Worm (Caenorhabditis elegans) whole organism, late embryonic: ENCODE measurements around the gene ttr-31.

ENCODE experiments used
- C38D4.7 ChIP-seq: fragments of 200-800 bp; sonication (Bioruptor generic); optimal IDR thresholded peaks from 2 replicates; lab custom pipeline; 2018; ENCODE audit warnings: mild to moderate bottlenecking, missing genetic modification characterization, moderate library complexity, missing compliant biosample characterization
- F13H6.1 ChIP-seq: sonication (generic microtip); optimal IDR thresholded peaks from 2 replicates; lab custom pipeline; 2016; ENCODE audit warnings: missing genetic modification characterization, missing compliant biosample characterization
- K09A11.1 ChIP-seq: sonication (generic microtip); optimal IDR thresholded peaks from 2 replicates; lab custom pipeline; 2017; ENCODE audit warnings: antibody characterized with exemption, mild to moderate bottlenecking, missing genetic modification characterization, missing compliant biosample characterization; ENCODE audit not compliant: insufficient read depth
- ama-1 ChIP-seq: fragments of 150-350 bp; optimal IDR thresholded peaks from 2 replicates; lab custom pipeline; 2014
- ceh-18 ChIP-seq: sonication (generic microtip); optimal IDR thresholded peaks from 2 replicates; lab custom pipeline; 2016; ENCODE audit warnings: missing genetic modification characterization, missing compliant biosample characterization
- ceh-31 ChIP-seq: sonication (generic microtip); optimal IDR thresholded peaks from 2 replicates; lab custom pipeline; 2016; ENCODE audit warnings: missing genetic modification characterization, missing compliant biosample characterization
- ceh-45 ChIP-seq: fragments of 200-800 bp; sonication (Bioruptor generic); IDR thresholded peaks from 2 replicates; pipeline ENCODE4 v1.3.6; 2022; ENCODE audit warnings: missing genetic modification reagents, missing genetic modification characterization, missing compliant biosample characterization
- ceh-48 ChIP-seq: sonication (generic microtip); optimal IDR thresholded peaks from 2 replicates; lab custom pipeline; 2016; ENCODE audit warnings: missing genetic modification characterization, inconsistent platforms, missing compliant biosample characterization
- ceh-6 ChIP-seq: fragments of 200-800 bp; sonication (Bioruptor generic); optimal IDR thresholded peaks from 2 replicates; lab custom pipeline; 2018; ENCODE audit warnings: mild to moderate bottlenecking, missing genetic modification characterization, missing compliant biosample characterization
- che-1 ChIP-seq: sonication (generic microtip); optimal IDR thresholded peaks from 2 replicates; lab custom pipeline; 2016; ENCODE audit warnings: mild to moderate bottlenecking, missing genetic modification characterization, missing compliant biosample characterization
- dmd-4 ChIP-seq: sonication (generic microtip); optimal IDR thresholded peaks from 2 replicates; lab custom pipeline; 2016; ENCODE audit warnings: borderline replicate concordance, missing genetic modification characterization, missing compliant biosample characterization
- elt-2 ChIP-seq: sonication (generic microtip); optimal IDR thresholded peaks from 2 replicates; lab custom pipeline; 2016; ENCODE audit warnings: missing genetic modification reagents, missing genetic modification characterization, missing compliant biosample characterization
- eyg-1 ChIP-seq: sonication (generic microtip); optimal IDR thresholded peaks from 2 replicates; lab custom pipeline; 2016; ENCODE audit warnings: missing genotype, missing genetic modification characterization, missing compliant biosample characterization
- fkh-10 ChIP-seq: fragments of 150-350 bp; optimal IDR thresholded peaks from 2 replicates; lab custom pipeline; 2014; ENCODE audit warnings: missing biosample characterization, missing genetic modification reagents, missing genetic modification characterization
- hlh-6 ChIP-seq: sonication (generic microtip); optimal IDR thresholded peaks from 2 replicates; lab custom pipeline; 2016; ENCODE audit warnings: missing genotype, missing genetic modification characterization, missing compliant biosample characterization
- lim-6 ChIP-seq: sonication (generic microtip); optimal IDR thresholded peaks from 2 replicates; lab custom pipeline; 2016; ENCODE audit warnings: missing genetic modification characterization, missing compliant biosample characterization
- lin-11 ChIP-seq: fragments of 200-800 bp; sonication (Bioruptor generic); optimal IDR thresholded peaks from 2 replicates; lab custom pipeline; 2018; ENCODE audit warnings: mild to moderate bottlenecking, missing genetic modification characterization, missing compliant biosample characterization
- nfya-1 ChIP-seq: sonication (generic microtip); optimal IDR thresholded peaks from 2 replicates; lab custom pipeline; 2017; ENCODE audit warnings: missing genetic modification characterization, mild to moderate bottlenecking, missing compliant biosample characterization, antibody characterized with exemption, moderate library complexity
- nhr-11 ChIP-seq: fragments of 150-350 bp; optimal IDR thresholded peaks from 2 replicates; lab custom pipeline; 2014; ENCODE audit warnings: missing biosample characterization, missing genetic modification characterization
- npax-4 ChIP-seq: sonication (generic microtip); optimal IDR thresholded peaks from 2 replicates; lab custom pipeline; 2016; ENCODE audit warnings: missing genetic modification characterization, missing compliant biosample characterization
- odd-2 ChIP-seq: sonication (generic microtip); optimal IDR thresholded peaks from 2 replicates; lab custom pipeline; 2017; ENCODE audit warnings: antibody characterized with exemption, mild to moderate bottlenecking, missing genetic modification characterization, missing compliant biosample characterization
- pag-3 ChIP-seq: sonication (generic microtip); optimal IDR thresholded peaks from 2 replicates; lab custom pipeline; 2016; ENCODE audit warnings: missing compliant biosample characterization, missing genetic modification characterization, borderline replicate concordance
- pat-9 ChIP-seq: fragments of 200-800 bp; sonication (Bioruptor generic); optimal IDR thresholded peaks from 2 replicates; lab custom pipeline; 2018; ENCODE audit warnings: mild to moderate bottlenecking, missing genetic modification characterization, moderate library complexity, missing compliant biosample characterization
- pax-1 ChIP-seq: fragments of 150-350 bp; optimal IDR thresholded peaks from 2 replicates; lab custom pipeline; 2014; ENCODE audit warnings: missing biosample characterization, missing genetic modification characterization
- ref-2 ChIP-seq: sonication (generic microtip); optimal IDR thresholded peaks from 2 replicates; lab custom pipeline; 2016; ENCODE audit warnings: missing genetic modification characterization, missing compliant biosample characterization
- rnt-1 ChIP-seq: sonication (generic microtip); optimal IDR thresholded peaks from 2 replicates; lab custom pipeline; 2016; ENCODE audit warnings: missing genetic modification characterization, missing compliant biosample characterization
- tbx-2 ChIP-seq: sonication (generic microtip); optimal IDR thresholded peaks from 2 replicates; lab custom pipeline; 2016; ENCODE audit warnings: missing genetic modification characterization, missing compliant biosample characterization
- ttx-3 ChIP-seq: sonication (generic microtip); optimal IDR thresholded peaks from 2 replicates; lab custom pipeline; 2016; ENCODE audit warnings: missing genetic modification reagents, missing genetic modification characterization, missing compliant biosample characterization
- unc-42 ChIP-seq: sonication (generic microtip); optimal IDR thresholded peaks from 2 replicates; lab custom pipeline; 2016; ENCODE audit warnings: missing genotype, missing genetic modification characterization, missing compliant biosample characterization
- unc-55 ChIP-seq: sonication (generic microtip); optimal IDR thresholded peaks from 2 replicates; lab custom pipeline; 2017; ENCODE audit warnings: missing biosample characterization, missing genetic modification reagents, missing genetic modification characterization

The ttr-31 gene

DNA sequence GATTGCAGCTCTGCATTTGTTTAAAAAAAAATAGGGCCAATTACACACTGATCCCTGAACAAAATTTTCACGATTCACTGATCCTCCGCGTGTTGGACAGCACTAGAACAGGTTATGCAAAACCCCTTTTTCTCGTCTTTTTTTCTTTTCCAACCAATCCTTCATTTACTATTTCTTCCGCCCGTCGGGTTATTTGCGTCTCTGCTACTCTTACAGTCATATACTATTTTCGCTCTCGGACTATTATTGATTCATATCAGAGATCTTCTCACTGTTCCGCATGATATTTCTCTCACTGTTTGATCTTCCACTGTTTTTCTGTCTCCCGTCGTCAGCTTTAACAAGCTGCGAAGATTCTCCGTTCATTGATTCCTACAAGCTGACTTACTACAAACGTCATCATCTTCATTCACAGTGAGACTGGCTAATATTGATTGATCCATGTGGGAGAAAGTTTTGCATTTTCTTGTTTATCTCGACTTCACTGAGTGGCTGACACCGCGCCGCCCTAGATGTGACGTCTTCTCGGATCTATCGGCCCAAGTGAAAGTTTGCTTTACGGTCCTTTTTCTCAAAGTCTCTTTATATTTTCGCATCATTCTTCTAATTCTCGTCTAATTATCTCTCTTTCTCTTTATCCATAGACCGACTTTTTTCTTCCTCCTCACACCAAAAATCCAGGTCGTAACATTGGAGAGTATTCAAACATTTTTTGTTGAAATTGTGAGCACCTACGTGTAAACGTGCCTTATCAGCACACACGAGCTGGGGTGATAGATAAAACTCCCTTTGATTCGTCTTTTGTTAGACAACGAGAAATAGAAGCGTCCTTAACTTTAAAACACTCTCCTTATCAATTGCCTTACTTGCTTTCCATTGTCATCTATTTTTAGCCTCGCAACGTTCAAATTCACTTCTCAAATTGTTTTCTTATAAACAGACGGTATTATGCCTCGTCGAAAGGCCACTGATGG lies 27.5 kb upstream of the ttr-31 start:
- TF ChIP-seq ref-2 (tag; lab: Kevin White, UChicago) (peak; percentile 50), pat-9 (tag; lab: Kevin White, UChicago) (no peak), nfya-1 (peak; percentile 10), K09A11.1 (tag; lab: Kevin White, UChicago) (no peak), eyg-1 (no peak), dmd-4 (tag; lab: Kevin White, UChicago) (no peak), F13H6.1 (tag; lab: Kevin White, UChicago) (no peak), elt-2 (tag; lab: Kevin White, UChicago) (peak; percentile 78)
- TF ChIP-seq, all 69 proteins: peak for 3

- peak; percentile 16 for TF ChIP-seq nfya-1
- TF ChIP-seq hlh-6 (tag; lab: Kevin White, UChicago): no peak
- peak; percentile 57 for TF ChIP-seq ceh-18
- TF ChIP-seq ceh-6: no peak
- no peak for TF ChIP-seq ttx-3 (tag; lab: Kevin White, UChicago)
- peak; percentile 84 for TF ChIP-seq rnt-1
- TF ChIP-seq pat-9 (tag; lab: Kevin White, UChicago): peak; percentile 70
- TF ChIP-seq unc-55 (GFP tag; lab: Kevin White, UChicago): peak; percentile 70
- TF ChIP-seq odd-2 (tag; lab: Kevin White, UChicago): no peak
- no peak for TF ChIP-seq elt-2 (tag; lab: Kevin White, UChicago)
Observed at ce11 chrX:11035563-11035962, 26.7 kb upstream of the ttr-31 start.

DNA sequence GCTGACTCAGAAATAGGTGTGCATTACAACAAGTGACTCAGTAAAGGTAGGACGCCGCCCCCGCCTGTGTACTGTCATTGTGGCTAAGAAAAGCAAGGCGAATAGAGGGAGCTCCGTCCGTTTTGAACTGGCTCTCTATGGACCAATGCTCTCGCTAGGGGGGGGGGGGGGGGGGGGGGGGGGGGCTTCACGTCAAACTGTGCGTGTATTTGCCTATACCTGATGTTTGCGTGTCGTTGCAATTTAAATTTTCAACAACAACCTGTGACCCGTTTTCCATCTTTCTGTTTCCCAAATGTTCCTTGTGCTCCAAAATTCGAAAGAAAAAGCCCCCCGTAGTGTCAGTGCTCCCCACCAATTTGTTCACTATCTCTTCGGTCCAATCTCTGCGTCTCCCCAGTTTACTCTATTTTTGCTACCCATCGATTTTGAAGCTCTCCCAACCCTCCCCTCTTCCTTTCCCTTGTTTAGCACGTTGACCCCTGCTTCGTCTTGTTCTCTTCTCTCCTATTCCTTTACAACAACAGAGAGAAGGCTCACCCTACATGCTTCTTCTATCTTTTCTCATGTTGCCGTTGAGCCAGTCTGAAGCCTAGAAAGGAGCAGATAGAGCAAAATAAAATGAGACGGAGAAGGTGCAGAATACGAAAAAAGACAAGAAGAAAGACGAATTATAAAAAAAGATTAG lies 25.7 kb upstream of the ttr-31 start:
- TF ChIP-seq dmd-4 (tag; lab: Kevin White, UChicago): peak; percentile 4
- TF ChIP-seq ceh-48 (tag; lab: Kevin White, UChicago): peak; percentile 73
- TF ChIP-seq tbx-2 (tag; lab: Kevin White, UChicago): peak; percentile 12
- peak; percentile 46 for TF ChIP-seq unc-42
- peak; percentile 13 for TF ChIP-seq ceh-18
- TF ChIP-seq ama-1 (lab: Kevin White, UChicago): peak; percentile 28
- peak; percentile 13 for TF ChIP-seq ref-2 (tag; lab: Kevin White, UChicago)
- no peak for TF ChIP-seq npax-4 (tag; lab: Kevin White, UChicago)
- TF ChIP-seq ceh-31 (tag; lab: Kevin White, UChicago): peak; percentile 58
- no peak for TF ChIP-seq C38D4.7 (GFP tag; lab: Kevin White, UChicago)
- no peak for TF ChIP-seq ttx-3 (tag; lab: Kevin White, UChicago)
- TF ChIP-seq nfya-1: peak; percentile 41
- peak; percentile 52 for TF ChIP-seq unc-55 (GFP tag; lab: Kevin White, UChicago)
- TF ChIP-seq hlh-6 (tag; lab: Kevin White, UChicago): peak; percentile 44

- TF ChIP-seq fkh-10 (no peak), ceh-31 (tag; lab: Kevin White, UChicago) (peak; percentile 6), nhr-11 (no peak)
Observed at ce11 chrX:11033952-11034287, 25.1 kb upstream of the ttr-31 start.

ce11 chrX:11033128-11033951 lies 24.5 kb upstream of the ttr-31 start:
- TF ChIP-seq pax-1 (tag; lab: Kevin White, UChicago) (no peak), ceh-45 (no peak), lim-6 (tag; lab: Kevin White, UChicago) (no peak), unc-42 (peak; percentile 88), lin-11 (tag; lab: Kevin White, UChicago) (no peak), pag-3 (no peak), ttx-3 (tag; lab: Kevin White, UChicago) (no peak), che-1 (tag; lab: Kevin White, UChicago) (no peak)
